Worm (Caenorhabditis elegans) whole organism, L4/young adult: Measurements from ENCODE around the gene sdn-1.
A peak's percentile ranks its signal among the peaks of the same experiment; 100 is the strongest.

Source experiments
- W03F9.2 ChIP-seq: fragments of 150-350 bp; optimal IDR thresholded peaks from 2 replicates; lab custom pipeline; 2014; ENCODE audit warnings: missing biosample characterization, missing genetic modification characterization
- dao-5 ChIP-seq: sonication (generic microtip); optimal IDR thresholded peaks from 2 replicates; lab custom pipeline; 2016; ENCODE audit warnings: missing genotype, missing genetic modification characterization, moderate library complexity, missing compliant biosample characterization
- him-1 ChIP-seq: sonication (generic microtip); optimal IDR thresholded peaks from 2 replicates; lab custom pipeline; 2016; ENCODE audit warnings: missing genotype, missing genetic modification reagents, missing genetic modification characterization, missing compliant biosample characterization

sdn-1 gene

ce11 chrX:10590772-10591171, 2.4 kb downstream of the sdn-1 start:
- TF ChIP-seq him-1 (tag; lab: Kevin White, UChicago), result no peak
- no peak for TF ChIP-seq W03F9.2 (tag; lab: Kevin White, UChicago)
- no peak for TF ChIP-seq dao-5

ce11 chrX:10589465-10589864, 3.7 kb downstream of the sdn-1 start, which contains the start of gene F57C7.4:
F57C7.4 (minus strand) TSS chrX:10589565.
- no peak for TF ChIP-seq him-1 (tag; lab: Kevin White, UChicago)
- no peak for TF ChIP-seq dao-5
- TF ChIP-seq W03F9.2 (tag; lab: Kevin White, UChicago), result no peak

DNA sequence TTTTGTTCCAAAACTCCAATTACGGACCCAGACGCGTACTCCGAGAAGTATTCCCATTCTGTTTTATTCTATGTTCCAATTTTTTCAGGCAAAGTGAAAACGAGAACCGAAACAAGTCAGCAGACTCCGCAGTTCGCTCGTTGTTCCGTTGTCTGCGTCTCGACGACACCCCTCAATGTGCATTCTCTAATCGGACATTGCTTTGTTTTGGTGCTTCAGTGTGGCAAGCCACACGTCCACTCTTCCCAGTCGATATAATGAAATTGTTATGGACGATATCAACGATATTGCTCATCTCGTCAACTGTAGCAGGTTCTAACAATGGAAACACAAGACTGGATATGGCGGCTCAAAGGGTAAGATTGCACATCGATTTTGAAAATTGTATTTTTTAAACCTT, 16.3 kb downstream of the sdn-1 start, which contains the start of gene nhx-5:
Gene nhx-5 (plus strand): TSS at position 82 of the 400 bp plus-strand sequence.
- TF ChIP-seq dao-5 (no peak), him-1 (tag; lab: Kevin White, UChicago) (no peak)

DNA sequence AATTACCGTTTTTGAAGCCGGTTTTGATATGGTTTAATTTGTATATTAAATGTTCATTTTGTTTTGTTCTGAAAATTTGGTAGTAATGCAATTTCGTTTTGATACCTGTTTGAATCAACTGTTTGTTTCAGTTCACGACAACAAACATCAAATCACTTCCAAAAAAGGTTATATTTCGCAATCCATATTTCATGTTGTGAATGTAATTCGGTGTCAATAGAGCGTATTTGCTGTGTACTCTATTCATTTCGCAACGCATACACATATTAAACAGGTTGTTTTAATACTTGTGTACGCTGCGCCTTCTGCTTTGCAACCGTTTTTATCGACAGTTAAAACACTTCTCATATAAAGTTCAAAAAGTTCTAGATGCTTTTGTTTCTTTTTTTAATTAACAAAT, 16.7 kb downstream of the sdn-1 start:
- TF ChIP-seq him-1 (tag; lab: Kevin White, UChicago) (no peak), dao-5 (no peak), W03F9.2 (tag; lab: Kevin White, UChicago) (no peak)

DNA sequence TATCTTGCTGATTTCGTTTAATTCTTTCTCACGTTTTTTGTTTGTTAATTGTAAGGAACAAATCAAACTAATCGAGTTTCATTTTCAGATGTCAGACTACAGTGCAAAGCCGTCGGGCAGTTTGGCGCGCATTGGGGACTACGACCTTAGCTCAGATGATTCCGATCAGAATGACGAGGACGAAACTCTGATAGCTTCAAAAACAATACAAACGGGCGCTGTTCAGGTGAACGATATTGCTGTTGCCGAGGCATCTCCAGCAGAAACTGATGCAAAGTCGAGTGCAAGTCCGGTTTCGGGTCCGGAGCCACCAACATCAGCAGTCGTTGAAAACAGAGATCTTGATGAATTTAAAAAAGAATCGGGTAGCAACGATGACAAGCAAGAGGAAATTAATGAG, 23.9 kb downstream of the sdn-1 start, which contains the start of gene bet-2:
Gene bet-2 (plus strand): TSS at position 89 of the 400 bp plus-strand sequence.
- TF ChIP-seq dao-5, result no peak
- TF ChIP-seq him-1 (tag; lab: Kevin White, UChicago), result no peak
- TF ChIP-seq W03F9.2 (tag; lab: Kevin White, UChicago), result no peak

- TF ChIP-seq W03F9.2 (tag; lab: Kevin White, UChicago) (peak; percentile 82), him-1 (tag; lab: Kevin White, UChicago) (peak; percentile 94), dao-5 (peak; percentile 7)
These were observed 24.6 kb downstream of the sdn-1 start for ce11 chrX:10568385-10569149.

DNA sequence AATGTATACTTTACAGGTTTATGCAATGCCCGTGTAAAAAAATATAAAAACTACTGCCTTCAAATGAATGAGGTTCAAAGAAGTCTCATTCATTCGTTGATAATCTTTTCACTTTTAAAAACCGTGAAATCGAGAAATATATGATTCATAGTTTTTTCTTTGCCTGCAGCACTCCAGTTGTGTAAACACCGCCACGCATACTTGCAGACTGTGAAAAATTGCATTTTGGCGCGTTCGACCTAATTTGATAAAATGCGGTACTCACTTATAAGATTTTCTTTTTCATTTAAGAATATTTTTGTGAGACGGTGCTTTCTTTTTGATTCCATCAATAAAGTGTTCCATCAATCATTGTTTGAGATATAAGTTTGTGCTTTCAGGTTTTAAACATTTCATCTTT, 26.4 kb downstream of the sdn-1 start:
- TF ChIP-seq him-1 (tag; lab: Kevin White, UChicago) (no peak), W03F9.2 (tag; lab: Kevin White, UChicago) (no peak), dao-5 (no peak)

DNA sequence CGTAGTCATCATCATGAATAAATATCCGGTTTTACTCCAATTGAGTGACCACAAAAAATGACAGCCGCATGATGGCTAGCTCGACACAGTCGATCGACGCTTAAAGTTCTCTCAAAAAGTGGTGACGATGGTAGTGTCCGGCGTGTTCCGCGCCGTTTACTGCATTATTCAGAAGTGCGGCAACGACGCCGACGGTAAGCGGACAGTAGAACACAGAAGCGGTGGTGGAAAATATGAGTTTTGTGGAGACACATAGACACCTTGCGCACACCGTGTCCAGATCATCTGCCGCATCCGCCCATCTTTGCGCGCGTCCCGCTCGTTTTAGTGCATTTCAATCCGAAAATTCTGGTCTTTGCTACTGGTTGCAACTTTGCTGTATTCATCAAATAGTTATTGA, 33.9 kb downstream of the sdn-1 start, which contains the start of gene F59F5.7:
Gene F59F5.7 (plus strand): TSS at position 301 of the 400 bp plus-strand sequence.
- TF ChIP-seq him-1 (tag; lab: Kevin White, UChicago), result no peak
- TF ChIP-seq dao-5, result no peak
- no peak for TF ChIP-seq W03F9.2 (tag; lab: Kevin White, UChicago)

DNA sequence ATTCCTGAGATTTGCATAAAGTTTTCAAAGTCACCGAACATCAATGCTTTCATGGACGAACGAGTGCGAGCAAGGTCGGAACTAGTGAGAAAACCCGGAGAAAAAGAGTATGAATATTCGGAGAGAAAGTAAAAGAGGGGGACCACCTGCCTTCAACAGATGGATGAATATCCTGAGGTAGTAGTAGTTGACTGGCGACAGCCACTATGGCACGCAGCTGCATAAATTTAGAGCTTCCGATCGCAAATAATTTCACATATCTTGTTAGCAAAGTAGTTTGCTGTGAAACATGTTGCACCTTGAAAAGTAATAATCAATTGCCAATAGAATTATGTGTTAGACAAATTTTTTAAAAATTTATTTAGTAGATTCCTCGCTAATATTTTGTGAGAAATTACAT, 36.4 kb downstream of the sdn-1 start:
- TF ChIP-seq him-1 (tag; lab: Kevin White, UChicago) (no peak), W03F9.2 (tag; lab: Kevin White, UChicago) (no peak), dao-5 (no peak)

DNA sequence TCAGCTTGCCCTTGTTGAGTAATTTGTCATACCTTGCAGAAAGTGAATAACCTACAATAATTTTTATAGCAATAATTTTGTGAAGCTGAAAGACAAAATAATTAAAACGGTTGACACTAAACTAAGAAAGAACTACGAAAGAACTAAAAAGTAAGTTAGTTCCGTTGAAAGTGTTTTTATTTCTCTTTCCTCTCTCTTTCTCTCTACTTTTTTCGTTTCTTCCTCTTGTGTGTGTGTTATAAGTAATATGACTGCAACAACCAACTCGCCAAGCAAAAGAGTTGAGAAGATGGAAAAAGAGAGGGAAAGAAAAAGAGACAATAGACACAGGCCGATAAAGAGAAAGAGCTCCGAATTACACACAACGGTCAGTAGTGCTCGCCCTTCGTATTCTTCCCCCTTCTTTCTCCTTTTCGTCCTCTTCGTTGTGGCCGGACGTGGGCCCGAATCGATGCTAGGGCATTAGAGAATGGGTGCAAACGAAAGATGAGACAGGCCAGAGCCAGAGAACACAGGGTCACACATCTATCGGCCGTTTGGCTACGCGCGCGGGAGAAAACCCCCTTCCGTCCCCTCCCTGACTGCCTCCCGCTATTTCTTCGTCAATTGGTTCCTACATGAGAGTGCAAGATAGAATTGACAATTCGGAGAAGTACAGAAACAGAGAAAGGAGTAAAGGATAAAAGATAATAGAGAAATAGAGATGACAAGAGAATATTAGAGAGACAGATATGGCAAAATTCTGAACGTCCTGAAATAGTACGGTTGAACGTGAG, 37.8 kb downstream of the sdn-1 start, which contains the start of gene syd-2:
Gene syd-2 (minus strand): TSS at position 51 of the 776 bp plus-strand sequence.
- TF ChIP-seq W03F9.2 (tag; lab: Kevin White, UChicago) (no peak), him-1 (tag; lab: Kevin White, UChicago) (peak; percentile 87), dao-5 (peak; percentile 6)

DNA sequence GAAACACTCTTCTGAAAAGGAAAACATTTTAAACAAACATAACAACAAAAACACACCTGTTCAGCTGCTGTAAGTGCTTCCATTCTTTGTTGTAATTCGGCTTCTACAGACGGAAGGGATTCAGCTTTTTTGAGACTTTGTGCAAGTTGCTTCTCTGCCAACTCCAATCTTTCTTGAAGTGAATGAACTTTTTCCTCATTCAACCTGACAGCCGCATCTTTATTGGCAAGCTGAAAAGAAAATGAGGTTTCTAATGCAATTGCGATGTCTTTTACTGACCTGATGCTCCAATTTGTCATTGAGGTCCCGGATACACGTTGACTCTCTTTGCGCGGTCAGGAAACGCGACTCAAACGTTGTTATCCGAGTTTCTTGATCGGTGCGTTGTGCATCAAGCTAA, 40.1 kb downstream of the sdn-1 start:
- TF ChIP-seq dao-5 (no peak), W03F9.2 (tag; lab: Kevin White, UChicago) (no peak), him-1 (tag; lab: Kevin White, UChicago) (no peak)

DNA sequence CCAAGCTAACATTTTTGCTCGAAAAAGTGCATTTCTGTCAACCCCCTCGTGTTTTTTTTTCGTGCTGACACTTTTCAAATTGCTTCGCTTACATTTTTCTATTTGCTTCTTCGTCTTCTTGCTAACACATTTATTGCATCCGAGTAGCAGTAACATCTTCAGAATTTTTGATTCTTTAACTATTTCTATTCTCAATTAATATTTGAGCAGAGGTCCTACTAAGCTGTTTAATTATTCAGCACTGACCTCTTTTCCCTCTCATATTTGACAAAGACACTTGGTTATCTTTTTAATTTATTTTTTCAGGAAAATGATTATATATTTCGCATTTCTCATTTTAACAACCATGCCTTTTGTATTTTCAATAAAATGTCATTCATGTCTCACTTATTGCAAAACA, 47.4 kb downstream of the sdn-1 start, which contains the start of gene F59F5.5:
Gene F59F5.5 (plus strand): TSS at position 301 of the 400 bp plus-strand sequence.
- no peak for TF ChIP-seq W03F9.2 (tag; lab: Kevin White, UChicago)
- no peak for TF ChIP-seq dao-5
- no peak for TF ChIP-seq him-1 (tag; lab: Kevin White, UChicago)

DNA sequence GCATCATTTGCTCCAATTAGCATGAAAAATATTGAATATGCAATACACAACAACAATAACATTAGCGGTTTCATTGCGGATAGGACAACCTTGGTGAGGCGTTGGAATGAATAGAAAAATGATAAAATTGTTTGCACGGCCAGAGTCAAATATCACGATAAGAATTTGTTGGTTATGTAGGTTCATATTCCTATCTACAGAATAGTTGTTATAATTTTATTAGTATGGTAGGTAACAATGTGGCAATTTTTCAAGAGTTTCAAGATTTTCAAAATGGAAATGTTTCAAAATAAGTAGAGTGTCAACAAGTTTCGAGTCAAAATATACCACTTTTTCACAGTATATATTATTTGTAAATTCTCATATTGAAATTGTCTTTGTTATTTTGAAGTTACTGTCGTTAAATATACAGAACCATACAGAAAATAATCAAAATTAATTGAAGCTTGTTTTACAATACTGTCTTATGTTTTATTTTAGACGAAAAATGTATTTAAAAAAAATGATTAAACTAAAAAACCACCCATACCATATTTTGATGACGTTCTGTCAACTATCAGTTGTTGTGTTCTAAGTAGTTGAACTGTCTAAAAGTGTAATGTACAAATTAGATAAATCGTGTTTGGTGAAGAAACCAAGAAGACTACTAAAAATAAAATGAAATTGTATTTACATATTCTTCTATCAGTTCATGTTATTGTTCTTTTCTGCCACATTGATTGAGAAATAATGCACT, 50.7 kb downstream of the sdn-1 start, which contains the start of the genes F59F5.3 and F59F5.4:
Gene F59F5.3 (minus strand): TSS at position 101 of the 736 bp plus-strand sequence.
Gene F59F5.4 (plus strand): TSS at position 686 of the 736 bp plus-strand sequence.
- no peak for TF ChIP-seq dao-5
- TF ChIP-seq W03F9.2 (tag; lab: Kevin White, UChicago), result no peak
